Fruit fly (Drosophila melanogaster) whole organism, embryonic: Measurements from ENCODE around the gene XRCC1.

ENCODE experiments used
- Ada2b ChIP-seq: fragments of 200-800 bp; sonication (Bioruptor generic); IDR thresholded peaks from 2 replicates; pipeline ENCODE4 v1.3.6; 2022; ENCODE audit warnings: missing biosample characterization, missing genetic modification characterization
- CG10321 ChIP-seq: fragments of 200-800 bp; sonication (Bioruptor generic); IDR thresholded peaks from 2 replicates; pipeline ENCODE4 v1.3.6; 2022; ENCODE audit warnings: missing biosample characterization, missing genetic modification characterization
- CG11247 ChIP-seq: fragments of 200-800 bp; sonication (Bioruptor generic); IDR thresholded peaks from 2 replicates; pipeline ENCODE4 v1.3.6; 2022; ENCODE audit warnings: missing biosample characterization, missing genetic modification characterization
- CG11695 ChIP-seq: fragments of 200-800 bp; sonication (Bioruptor generic); IDR thresholded peaks from 3 replicates; pipeline ENCODE4 v1.3.6; 2022; ENCODE audit warnings: missing biosample characterization, missing genetic modification characterization
- CG13424 ChIP-seq: fragments of 200-800 bp; sonication (Bioruptor generic); optimal IDR thresholded peaks from 2 replicates; lab custom pipeline; 2019; ENCODE audit warnings: missing biosample characterization, mild to moderate bottlenecking, missing genetic modification characterization, moderate library complexity
- CG13894 ChIP-seq: fragments of 200-800 bp; sonication (Bioruptor generic); optimal IDR thresholded peaks from 3 replicates; lab custom pipeline; 2018; ENCODE audit warnings: missing biosample characterization, mild to moderate bottlenecking, missing genetic modification characterization, moderate library complexity
- CG15479 ChIP-seq: fragments of 200-800 bp; sonication (Bioruptor generic); optimal IDR thresholded peaks from 3 replicates; lab custom pipeline; 2019; ENCODE audit warnings: missing biosample characterization, mild to moderate bottlenecking, missing genetic modification characterization, moderate library complexity
- CG18476 ChIP-seq: fragments of 200-800 bp; sonication (Bioruptor generic); optimal IDR thresholded peaks from 2 replicates; lab custom pipeline; 2016; ENCODE audit warnings: missing biosample characterization, mild to moderate bottlenecking, missing genetic modification characterization
- CG30020 ChIP-seq: fragments of 200-800 bp; optimal IDR thresholded peaks from 2 replicates; lab custom pipeline; 2019; ENCODE audit warnings: missing biosample characterization, mild to moderate bottlenecking, missing genetic modification characterization, moderate library complexity
- CG3065 ChIP-seq: fragments of 200-800 bp; sonication (Bioruptor generic); optimal IDR thresholded peaks from 2 replicates; lab custom pipeline; 2016; ENCODE audit warnings: missing biosample characterization, missing genetic modification characterization
- CG3163 ChIP-seq: fragments of 200-800 bp; sonication (Bioruptor generic); optimal IDR thresholded peaks from 3 replicates; lab custom pipeline; 2016; ENCODE audit warnings: missing biosample characterization, missing genetic modification characterization
- CG32767 ChIP-seq: fragments of 200-800 bp; sonication (Bioruptor generic); IDR thresholded peaks from 2 replicates; pipeline ENCODE4 v1.3.6; 2022; ENCODE audit warnings: missing biosample characterization, missing genetic modification characterization
- CG4707 ChIP-seq: fragments of 200-800 bp; sonication (Bioruptor generic); optimal IDR thresholded peaks from 2 replicates; lab custom pipeline; 2018; ENCODE audit warnings: missing biosample characterization, mild to moderate bottlenecking, missing genetic modification characterization, moderate library complexity
- CG5180 ChIP-seq: fragments of 200-800 bp; sonication (Bioruptor generic); optimal IDR thresholded peaks from 3 replicates; lab custom pipeline; 2017; ENCODE audit warnings: missing biosample characterization, missing genetic modification characterization, mild to moderate bottlenecking, moderate library complexity, missing genetic modification reagents
- CG6765 ChIP-seq: fragments of 200-800 bp; sonication (Bioruptor generic); optimal IDR thresholded peaks from 3 replicates; lab custom pipeline; 2017; ENCODE audit warnings: missing biosample characterization, mild to moderate bottlenecking, missing genetic modification characterization
- CG6791 ChIP-seq: fragments of 200-800 bp; sonication (Bioruptor generic); IDR thresholded peaks from 3 replicates; pipeline ENCODE4 v1.3.6; 2022; ENCODE audit warnings: missing biosample characterization, missing genetic modification characterization; ENCODE audit not compliant: partially characterized antibody
- CrebB ChIP-seq: fragments of 200-800 bp; sonication (Bioruptor generic); optimal IDR thresholded peaks from 3 replicates; lab custom pipeline; 2018; ENCODE audit warnings: missing biosample characterization, mild to moderate bottlenecking, missing genetic modification characterization
- Deaf1 ChIP-seq: fragments of 200-800 bp; optimal IDR thresholded peaks from 3 replicates; lab custom pipeline; 2019; ENCODE audit warnings: missing biosample characterization, mild to moderate bottlenecking, missing genetic modification characterization, moderate library complexity
- Dfd ChIP-seq, 2 experiments: fragments of >200 bp; optimal IDR thresholded peaks; 2 replicates each; lab custom pipeline; 2017; ENCODE audit warnings: missing biosample characterization in 2 of 2, missing genetic modification characterization in 2 of 2
- H15 ChIP-seq: fragments of 200-800 bp; sonication (Bioruptor generic); IDR thresholded peaks from 3 replicates; pipeline ENCODE4 v1.3.6; 2022; ENCODE audit warnings: missing biosample characterization, missing genetic modification characterization
- HLH4C ChIP-seq: fragments of 200-800 bp; sonication (Bioruptor generic); IDR thresholded peaks from 3 replicates; pipeline ENCODE4 v1.3.6; 2022; ENCODE audit warnings: missing biosample characterization, missing genetic modification characterization; ENCODE audit not compliant: partially characterized antibody
- HLHmδ ChIP-seq: fragments of 200-800 bp; sonication (Bioruptor generic); optimal IDR thresholded peaks from 2 replicates; lab custom pipeline; 2018; ENCODE audit warnings: missing biosample characterization, mild to moderate bottlenecking, missing genetic modification characterization, moderate library complexity
- Kr ChIP-seq: fragments of 200-800 bp; sonication (Bioruptor generic); optimal IDR thresholded peaks from 2 replicates; lab custom pipeline; 2017; ENCODE audit warnings: missing biosample characterization, mild to moderate bottlenecking, missing genetic modification characterization
- Mes4 ChIP-seq: fragments of 200-800 bp; sonication (Bioruptor generic); optimal IDR thresholded peaks from 2 replicates; lab custom pipeline; 2016; ENCODE audit warnings: missing biosample characterization, missing genetic modification characterization
- Myb ChIP-seq: fragments of 200-800 bp; sonication (Bioruptor generic); optimal IDR thresholded peaks from 2 replicates; lab custom pipeline; 2016; ENCODE audit warnings: missing biosample characterization, missing genetic modification characterization
- NFAT ChIP-seq: fragments of 200-800 bp; sonication (Bioruptor generic); IDR thresholded peaks from 2 replicates; pipeline ENCODE4 v1.3.6; 2022; ENCODE audit warnings: missing biosample characterization, missing genetic modification characterization
- Spps ChIP-seq: fragments of 200-800 bp; sonication (Bioruptor generic); optimal IDR thresholded peaks from 2 replicates; lab custom pipeline; 2018; ENCODE audit warnings: missing biosample characterization, mild to moderate bottlenecking, missing genetic modification characterization
- Sry-β ChIP-seq: fragments of 200-800 bp; sonication (Bioruptor generic); optimal IDR thresholded peaks from 2 replicates; lab custom pipeline; 2018; ENCODE audit warnings: missing biosample characterization, mild to moderate bottlenecking, missing genetic modification characterization, moderate library complexity
- Sry-δ ChIP-seq: fragments of 200-800 bp; sonication (Bioruptor generic); optimal IDR thresholded peaks from 2 replicates; lab custom pipeline; 2016; ENCODE audit warnings: missing biosample characterization, missing genetic modification characterization
- Ssrp ChIP-seq: fragments of 200-800 bp; sonication (Bioruptor generic); optimal IDR thresholded peaks from 2 replicates; lab custom pipeline; 2018; ENCODE audit warnings: missing biosample characterization, mild to moderate bottlenecking, missing genetic modification characterization, moderate library complexity
- YL-1 ChIP-seq: fragments of 200-800 bp; sonication (Bioruptor generic); optimal IDR thresholded peaks from 3 replicates; lab custom pipeline; 2017; ENCODE audit warnings: missing biosample characterization, mild to moderate bottlenecking, missing genetic modification characterization
- bcd ChIP-seq: fragments of 200-800 bp; sonication (Bioruptor generic); optimal IDR thresholded peaks from 2 replicates; lab custom pipeline; 2017; ENCODE audit warnings: missing biosample characterization, mild to moderate bottlenecking, missing genetic modification characterization
- bigmax ChIP-seq: fragments of 200-800 bp; sonication (Bioruptor generic); optimal IDR thresholded peaks from 2 replicates; lab custom pipeline; 2018; ENCODE audit warnings: missing biosample characterization, mild to moderate bottlenecking, missing genetic modification characterization
- dan ChIP-seq: fragments of 200-800 bp; sonication (Bioruptor generic); IDR thresholded peaks from 2 replicates; pipeline ENCODE4 v1.3.6; 2022; ENCODE audit warnings: missing biosample characterization, missing genetic modification characterization
- disco-r ChIP-seq: fragments of 200-800 bp; sonication (Bioruptor generic); optimal IDR thresholded peaks from 2 replicates; lab custom pipeline; 2016; ENCODE audit warnings: missing biosample characterization, missing genetic modification characterization
- her ChIP-seq: fragments of 200-800 bp; sonication (Bioruptor generic); optimal IDR thresholded peaks from 2 replicates; lab custom pipeline; 2016; ENCODE audit warnings: missing biosample characterization, missing genetic modification characterization
- jing ChIP-seq: fragments of 200-800 bp; sonication (Bioruptor generic); optimal IDR thresholded peaks from 2 replicates; lab custom pipeline; 2018; ENCODE audit warnings: missing biosample characterization, mild to moderate bottlenecking, missing genetic modification characterization
- ken ChIP-seq: fragments of 200-800 bp; sonication (Bioruptor generic); IDR thresholded peaks from 3 replicates; pipeline ENCODE4 v1.3.6; 2022; ENCODE audit warnings: missing biosample characterization, missing genetic modification characterization
- mirr ChIP-seq: fragments of 200-800 bp; sonication (Bioruptor generic); optimal IDR thresholded peaks from 3 replicates; lab custom pipeline; 2018; ENCODE audit warnings: missing biosample characterization, mild to moderate bottlenecking, missing genetic modification characterization
- nau ChIP-seq: fragments of 200-800 bp; sonication (Bioruptor generic); optimal IDR thresholded peaks from 3 replicates; lab custom pipeline; 2017; ENCODE audit warnings: missing biosample characterization, mild to moderate bottlenecking, missing genetic modification characterization, missing genetic modification reagents
- nom ChIP-seq: fragments of 200-800 bp; sonication (Bioruptor generic); optimal IDR thresholded peaks from 2 replicates; lab custom pipeline; 2017; ENCODE audit warnings: missing biosample characterization, missing genetic modification characterization, mild to moderate bottlenecking, moderate library complexity, missing genetic modification reagents
- pho ChIP-seq: fragments of 200-800 bp; sonication (Bioruptor generic); optimal IDR thresholded peaks from 2 replicates; lab custom pipeline; 2016; ENCODE audit warnings: missing biosample characterization, missing genetic modification characterization
- pzg ChIP-seq: fragments of 200-800 bp; sonication (Bioruptor generic); optimal IDR thresholded peaks from 3 replicates; lab custom pipeline; 2018; ENCODE audit warnings: missing biosample characterization, mild to moderate bottlenecking, missing genetic modification characterization, moderate library complexity
- rib ChIP-seq: fragments of 200-800 bp; sonication (Bioruptor generic); IDR thresholded peaks from 2 replicates; pipeline ENCODE4 v1.3.6; 2022; ENCODE audit warnings: missing biosample characterization, missing genetic modification characterization
- tio ChIP-seq: fragments of 200-800 bp; sonication (Bioruptor generic); optimal IDR thresholded peaks from 2 replicates; lab custom pipeline; 2017; ENCODE audit warnings: missing biosample characterization, missing genetic modification characterization, inconsistent platforms
- tll ChIP-seq, 2 experiments: fragments of 200-800 bp in 1 of 2; fragments of >200 bp in 1 of 2; sonication (Bioruptor generic) in 1 of 2; optimal IDR thresholded peaks; 2 replicates each; lab custom pipeline; 2017 to 2019; ENCODE audit warnings: missing biosample characterization in 2 of 2, missing genetic modification characterization in 2 of 2, mild to moderate bottlenecking in 1 of 2, moderate library complexity in 1 of 2
- toy ChIP-seq: fragments of 200-800 bp; sonication (Bioruptor generic); IDR thresholded peaks from 2 replicates; pipeline ENCODE4 v1.3.6; 2022; ENCODE audit warnings: missing biosample characterization, missing genetic modification characterization
- trem ChIP-seq: fragments of 200-800 bp; optimal IDR thresholded peaks from 3 replicates; lab custom pipeline; 2019; ENCODE audit warnings: missing biosample characterization, mild to moderate bottlenecking, missing genetic modification characterization, moderate library complexity
- wek ChIP-seq: fragments of 200-800 bp; sonication (Bioruptor generic); optimal IDR thresholded peaks from 3 replicates; lab custom pipeline; 2018; ENCODE audit warnings: missing biosample characterization, mild to moderate bottlenecking, missing genetic modification characterization, moderate library complexity
- z ChIP-seq: fragments of 200-800 bp; sonication (Bioruptor generic); IDR thresholded peaks from 3 replicates; pipeline ENCODE4 v1.3.6; 2022; ENCODE audit warnings: missing biosample characterization, missing genetic modification characterization

The XRCC1 gene

DNA sequence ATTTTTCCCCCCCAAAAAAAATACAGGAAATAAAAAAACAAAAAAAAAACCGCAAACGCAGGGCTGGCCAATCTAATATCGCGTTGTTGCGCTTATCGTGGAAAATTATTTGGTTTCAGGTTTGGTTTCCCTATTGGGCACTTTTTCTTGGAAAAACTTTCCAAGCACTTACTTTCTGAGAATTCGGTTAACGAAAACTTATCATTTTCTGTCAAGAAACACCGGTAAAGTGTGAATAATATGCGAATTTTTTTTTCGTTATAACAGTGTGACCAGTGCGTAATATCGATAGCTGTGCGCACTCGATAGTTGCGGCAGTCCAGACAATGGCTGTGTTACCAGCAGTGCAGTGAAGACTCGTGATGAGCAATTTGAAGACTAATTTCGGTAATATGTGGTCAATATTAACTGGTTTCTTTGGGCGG is 7.2 kb upstream of the XRCC1 start, which contains the start of gene Rnp4F (continued):
- TF ChIP-seq trem (tag; lab: Kevin White, UChicago), result peak; percentile 35
- TF ChIP-seq tio (GFP tag; lab: Kevin White, UChicago), result no peak
- no peak for TF ChIP-seq CG6765
- no peak for TF ChIP-seq nau (GFP tag; lab: Kevin White, UChicago)
- TF ChIP-seq CG3163 (GFP tag; lab: Kevin White, UChicago), result peak; percentile 36
- no peak for TF ChIP-seq tll (GFP tag; optimal IDR thresholded peaks at IDR 0.05; lab: Kevin White, UChicago)
- TF ChIP-seq CG13894, result peak; percentile 27
- TF ChIP-seq Dfd (GFP tag; optimal IDR thresholded peaks at IDR 0.05; lab: Kevin White, UChicago), result peak in 1 of 2 experiments; percentile 15
- peak; percentile 40 for TF ChIP-seq mirr (GFP tag; lab: Kevin White, UChicago)
- peak; percentile 71 for TF ChIP-seq HLH4C (GFP tag; lab: Robert Waterston, UW)
- peak; percentile 41 for TF ChIP-seq Mes4 (GFP tag; lab: Kevin White, UChicago)
- peak; percentile 94 for TF ChIP-seq Sry-δ (GFP tag; lab: Kevin White, UChicago)
- TF ChIP-seq H15 (GFP tag; lab: Robert Waterston, UW), result peak; percentile 53; the same call in 1 of the 3 replicates
- no peak for TF ChIP-seq dan (GFP tag; lab: Robert Waterston, UW)
- peak; percentile 70 for TF ChIP-seq her (GFP tag; lab: Kevin White, UChicago)
- no peak for TF ChIP-seq Deaf1 (tag; lab: Kevin White, UChicago)
- TF ChIP-seq pho (GFP tag; lab: Kevin White, UChicago), result peak; percentile 77
- TF ChIP-seq HLHmδ (GFP tag; lab: Kevin White, UChicago), result no peak
- 0 out of 2 replicates have a peak, but pooled peaks have one; percentile 11 for TF ChIP-seq CG10321
- TF ChIP-seq NFAT, result peak; percentile 83
- peak; percentile 72; the same call in 2 of the 3 replicates for TF ChIP-seq ken (GFP tag; lab: Robert Waterston, UW)
- no peak for TF ChIP-seq Kr (GFP tag; lab: Kevin White, UChicago)
- peak; percentile 26 for TF ChIP-seq CG3065 (GFP tag; lab: Kevin White, UChicago)
- no peak for TF ChIP-seq CG18476 (GFP tag; lab: Kevin White, UChicago)
- peak; percentile 44 for TF ChIP-seq Ada2b (GFP tag; lab: Robert Waterston, UW)
- TF ChIP-seq CrebB (tag; lab: Kevin White, UChicago), result no peak
- peak; percentile 24 for TF ChIP-seq Ssrp (tag; lab: Kevin White, UChicago)
- peak; percentile 82 for TF ChIP-seq Myb (GFP tag; lab: Kevin White, UChicago)
- no peak for TF ChIP-seq Spps (tag; lab: Kevin White, UChicago)
- peak; percentile 80 for TF ChIP-seq CG6791 (GFP tag; lab: Robert Waterston, UW)
- peak; percentile 92 for TF ChIP-seq rib
- TF ChIP-seq nom (GFP tag; lab: Kevin White, UChicago), result peak; percentile 76
- no peak for TF ChIP-seq toy (GFP tag; lab: Robert Waterston, UW)
- TF ChIP-seq jing, result no peak
- TF ChIP-seq CG4707 (GFP tag; lab: Kevin White, UChicago), result no peak
- TF ChIP-seq bcd, result peak; percentile 73
- TF ChIP-seq YL-1 (GFP tag; lab: Kevin White, UChicago), result peak; percentile 43
- TF ChIP-seq CG32767 (GFP tag; lab: Robert Waterston, UW), result no peak; the same call in 1 of the 2 replicates
- peak; percentile 87 for TF ChIP-seq CG30020 (tag; lab: Kevin White, UChicago)
- no peak for TF ChIP-seq bigmax (GFP tag; lab: Kevin White, UChicago)
- peak; percentile 55 for TF ChIP-seq CG13424 (tag; lab: Kevin White, UChicago)
- TF ChIP-seq CG15479, result no peak
- TF ChIP-seq z (GFP tag; lab: Robert Waterston, UW), result no peak
- TF ChIP-seq CG11695, result no peak
- TF ChIP-seq pzg (GFP tag; lab: Kevin White, UChicago), result peak; percentile 82
- TF ChIP-seq wek (GFP tag; lab: Kevin White, UChicago), result no peak
- TF ChIP-seq CG11247, result peak; percentile 68
- TF ChIP-seq disco-r (GFP tag; lab: Kevin White, UChicago), result peak; percentile 64
- no peak for TF ChIP-seq CG5180 (GFP tag; lab: Kevin White, UChicago)
- peak; percentile 27 for TF ChIP-seq Sry-β
